Worm (Caenorhabditis elegans): ENCODE measurements around the gene F56D6.23.
"Not testable (repeated sequence)": the region's sequence is repeated elsewhere in the genome, so short reads cannot be mapped to it uniquely, and the experiment has no call there.

The F56D6.23 gene

DNA sequence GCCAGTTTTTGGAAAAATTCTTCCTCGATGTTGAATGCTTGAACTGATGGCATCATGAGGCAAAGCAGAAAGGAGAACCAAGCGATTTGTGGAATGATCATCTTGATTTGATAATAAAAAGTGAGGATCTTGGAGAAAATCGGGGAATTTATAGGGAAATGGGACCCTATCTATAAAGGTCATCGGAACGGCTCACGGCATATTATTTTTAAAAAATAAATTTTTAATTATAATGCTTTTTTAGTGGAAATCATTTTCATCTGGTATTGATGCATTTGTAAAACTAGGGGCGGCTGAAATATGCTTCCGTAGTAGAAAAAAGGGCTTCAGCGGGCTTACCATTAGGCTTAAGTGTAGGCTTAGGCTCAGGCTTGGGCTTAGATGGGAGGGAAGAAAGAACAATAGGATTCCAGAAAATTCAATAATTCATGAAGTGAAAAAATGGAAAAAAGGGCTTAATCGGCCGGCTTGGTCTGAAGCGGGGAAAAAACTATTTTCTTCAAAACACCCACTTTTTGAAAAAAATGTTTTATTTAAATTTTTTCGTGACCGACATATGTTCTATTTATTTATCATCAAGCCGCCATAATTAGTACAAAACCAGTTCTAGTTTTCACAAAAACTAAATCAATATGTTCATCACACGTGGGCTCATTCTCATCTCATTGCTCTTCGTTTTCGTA lies 10.6 kb upstream of the F56D6.23 start, which contains the start of the genes F56D6.22 and F56D6.12:
TSS of gene F56D6.22 (minus strand) at position 101 of the 683 bp plus-strand sequence.
TSS of gene F56D6.12 (plus strand) at position 633 of the 683 bp plus-strand sequence.
- TF ChIP-seq D1046.2 (GFP tag; IDR thresholded peaks at IDR 0.05) (no peak), ZK337.2 (GFP tag; IDR thresholded peaks at IDR 0.05) (no peak), mxl-3 (GFP tag; optimal IDR thresholded peaks at IDR 0.05) (no peak), F26F4.8 (GFP tag; conservative IDR thresholded peaks at IDR 0.05) (no peak), ceh-82 (tag; optimal IDR thresholded peaks at IDR 0.05) (no peak), lin-39 (tag; optimal IDR thresholded peaks at IDR 0.05) (no peak)

DNA sequence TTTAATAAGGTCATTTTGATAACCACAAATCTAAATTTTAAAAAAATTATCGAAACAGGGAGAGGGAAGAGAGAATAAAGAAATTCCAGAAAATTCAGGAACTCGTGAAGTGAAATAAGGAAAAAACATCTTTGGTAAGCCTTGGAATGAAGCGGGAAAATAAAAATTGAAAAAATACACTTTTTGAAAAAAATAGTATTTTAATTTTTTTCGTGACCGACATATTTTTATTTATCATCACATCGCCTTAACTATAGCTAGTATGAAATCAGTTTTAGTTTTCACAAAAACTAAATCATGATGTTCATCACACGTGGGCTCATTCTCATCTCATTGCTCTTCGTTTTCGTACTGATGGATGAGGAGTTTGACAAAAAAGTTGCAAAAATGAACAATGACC lies 9.1 kb upstream of the F56D6.23 start, which contains the start of gene F56D6.13:
TSS of gene F56D6.13 (plus strand) at position 301 of the 400 bp plus-strand sequence.
- TF ChIP-seq fos-1 (tag; optimal IDR thresholded peaks at IDR 0.05) (no peak), hlh-11 (tag; optimal IDR thresholded peaks at IDR 0.05) (no peak), F10B5.3 (tag; optimal IDR thresholded peaks at IDR 0.05) (no peak), madf-5 (GFP tag; IDR thresholded peaks at IDR 0.05) (no peak), daf-19 (GFP tag; conservative IDR thresholded peaks at IDR 0.05) (no peak), dpl-1 (GFP tag; optimal IDR thresholded peaks at IDR 0.05) (no peak)

ce11 chrIV:3911848-3912247 lies 6.4 kb upstream of the F56D6.23 start, which contains the start of gene F56D6.18:
TSS of gene F56D6.18 (minus strand) at chrIV:3911948.
- TF ChIP-seq zag-1, R02D3.7, hlh-11 (tag; optimal IDR thresholded peaks at IDR 0.05): not testable (repeated sequence)

- TF ChIP-seq ceh-32 (tag; optimal IDR thresholded peaks at IDR 0.05; ENCODE audit: poor library complexity) (no peak), snpc-1.2 (GFP tag; IDR thresholded peaks at IDR 0.05) (no peak), Y5F2A.4 (GFP tag; optimal IDR thresholded peaks at IDR 0.05) (no peak), R02D3.7 (tag; optimal IDR thresholded peaks at IDR 0.05) (no peak), skn-1 (tag; optimal IDR thresholded peaks at IDR 0.05) (no peak), ztf-7 (tag; optimal IDR thresholded peaks at IDR 0.05) (no peak), pqm-1 (tag; optimal IDR thresholded peaks at IDR 0.05) (no peak), madf-9 (GFP tag; conservative IDR thresholded peaks at IDR 0.05) (no peak), pha-4 (GFP tag; IDR thresholded peaks at IDR 0.05) (no peak), pha-4 (tag; optimal IDR thresholded peaks at IDR 0.05) (no peak), lsy-2 (tag; optimal IDR thresholded peaks at IDR 0.05) (no peak), tra-1 (GFP tag; IDR thresholded peaks at IDR 0.05) (no peak), aha-1 (tag) (no peak), nhr-6 (tag; optimal IDR thresholded peaks at IDR 0.05) (no peak)
Measured at ce11 chrIV:3912598-3912997, 5.7 kb upstream of the F56D6.23 start, which contains the start of gene F56D6.20. TSS of gene F56D6.20 (plus strand) at chrIV:3912898.

ce11 chrIV:3914462-3914861 lies 3.8 kb upstream of the F56D6.23 start, which contains the start of gene F56D6.19:
TSS of gene F56D6.19 (plus strand) at chrIV:3914762.
- TF ChIP-seq F10B5.3 (tag; optimal IDR thresholded peaks at IDR 0.05) (no peak), T26A8.4 (GFP tag; IDR thresholded peaks at IDR 0.05) (no peak), tra-1 (GFP tag; IDR thresholded peaks at IDR 0.05) (no peak), nhr-111 (GFP tag; optimal IDR thresholded peaks at IDR 0.05) (no peak)

DNA sequence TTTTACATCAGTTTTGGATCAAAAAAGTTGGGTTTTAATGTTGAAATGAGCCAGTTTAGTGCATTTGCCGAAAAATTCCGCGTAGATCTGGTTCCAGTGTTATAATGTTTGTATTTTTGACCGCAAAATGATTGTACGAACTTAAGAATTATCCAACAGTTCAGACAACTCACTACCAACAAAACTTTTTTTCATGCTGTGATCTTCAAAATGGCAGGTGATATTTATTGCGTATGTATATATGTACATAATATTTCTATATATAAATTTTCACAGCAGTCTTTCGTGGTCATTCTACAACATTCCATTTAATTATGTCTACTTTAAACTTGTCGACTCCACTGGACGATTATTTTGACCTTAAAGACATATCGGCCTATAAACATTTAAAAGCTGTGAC lies 3.0 kb upstream of the F56D6.23 start, which contains the start of gene srz-20:
TSS of gene srz-20 (plus strand) at position 301 of the 400 bp plus-strand sequence.
- TF ChIP-seq daf-16 (GFP tag; optimal IDR thresholded peaks at IDR 0.05): no peak
- no peak for TF ChIP-seq daf-16 (tag; optimal IDR thresholded peaks at IDR 0.05)
- no peak for TF ChIP-seq lin-1 (GFP tag; IDR thresholded peaks at IDR 0.05)
- no peak for TF ChIP-seq zfp-2 (tag; optimal IDR thresholded peaks at IDR 0.05)
- TF ChIP-seq rbr-2 (tag; optimal IDR thresholded peaks at IDR 0.05): no peak
- no peak for TF ChIP-seq ceh-20 (GFP tag; IDR thresholded peaks at IDR 0.05)
- no peak for TF ChIP-seq snpc-1.2 (GFP tag; IDR thresholded peaks at IDR 0.05)
- no peak for TF ChIP-seq unc-130 (GFP tag; optimal IDR thresholded peaks at IDR 0.05)
- no peak for TF ChIP-seq lsy-2 (tag; optimal IDR thresholded peaks at IDR 0.05)
- TF ChIP-seq lim-7 (GFP tag; IDR thresholded peaks at IDR 0.05): no peak
- no peak for TF ChIP-seq ama-1 (optimal IDR thresholded peaks at IDR 0.05)
- TF ChIP-seq saeg-2 (GFP tag; IDR thresholded peaks at IDR 0.05): no peak
- no peak for TF ChIP-seq unc-39 (tag; optimal IDR thresholded peaks at IDR 0.05)
- TF ChIP-seq ZK546.5 (tag; optimal IDR thresholded peaks at IDR 0.05): no peak
- TF ChIP-seq cey-2 (tag; optimal IDR thresholded peaks at IDR 0.05; ENCODE audit: borderline replicate concordance, insufficient read depth): no peak

Measured in whole organism, L4 larva.